Worm (Caenorhabditis elegans): Measurements from ENCODE around the gene frh-1.

DNA sequence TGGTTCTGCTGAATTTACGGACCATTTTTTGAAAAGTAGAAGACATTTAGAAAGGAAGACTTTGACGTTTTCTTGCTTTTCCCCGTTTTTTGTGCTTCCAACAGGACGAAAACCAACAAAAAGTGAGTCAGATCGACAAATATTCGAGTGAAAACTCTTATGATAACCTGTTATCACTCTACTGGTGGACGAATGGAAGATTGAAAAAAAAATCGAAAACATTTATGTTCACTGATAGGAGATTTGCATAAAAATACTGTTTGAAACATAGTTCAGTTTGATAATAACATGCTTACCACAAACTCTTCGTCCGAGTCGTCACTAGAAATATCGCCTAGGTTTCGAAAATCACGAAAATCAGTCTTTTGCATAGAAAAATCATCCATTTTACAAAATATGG lies 44.8 kb upstream of the frh-1 start:
- TF ChIP-seq R02D3.7 (tag; optimal IDR thresholded peaks at IDR 0.05): no peak
- no peak for TF ChIP-seq ama-1 (optimal IDR thresholded peaks at IDR 0.05)
- TF ChIP-seq egl-27 (tag; optimal IDR thresholded peaks at IDR 0.05): no peak
- no peak for TF ChIP-seq fkh-10 (GFP tag; optimal IDR thresholded peaks at IDR 0.05)
- no peak for TF ChIP-seq pqm-1 (tag; optimal IDR thresholded peaks at IDR 0.05)
- no peak for TF ChIP-seq unc-62 (GFP tag; optimal IDR thresholded peaks at IDR 0.05)
- TF ChIP-seq ceh-16 (tag; optimal IDR thresholded peaks at IDR 0.05): no peak
- TF ChIP-seq nhr-11 (tag; optimal IDR thresholded peaks at IDR 0.05): no peak
- TF ChIP-seq nfya-1 (tag; optimal IDR thresholded peaks at IDR 0.05; ENCODE audit: insufficient read depth): no peak
